Fruit fly (Drosophila melanogaster) whole organism, embryonic: ENCODE data around the gene GstD8.

Experiments
- Bdp1 ChIP-seq: fragments of 200-800 bp; sonication (Bioruptor generic); optimal IDR thresholded peaks from 3 replicates; lab custom pipeline; 2016; ENCODE audit warnings: missing biosample characterization, missing genetic modification characterization
- CG12155 ChIP-seq: fragments of 200-800 bp; sonication (Bioruptor generic); optimal IDR thresholded peaks from 3 replicates; lab custom pipeline; 2016; ENCODE audit warnings: missing biosample characterization, missing genetic modification characterization
- CG13287 ChIP-seq: fragments of 200-800 bp; sonication (Bioruptor generic); IDR thresholded peaks from 2 replicates; pipeline ENCODE4 v1.3.6; 2022; ENCODE audit warnings: missing biosample characterization, missing genetic modification characterization; ENCODE audit not compliant: partially characterized antibody
- CG13296 ChIP-seq: fragments of 200-800 bp; sonication (Bioruptor generic); optimal IDR thresholded peaks from 3 replicates; lab custom pipeline; 2018; ENCODE audit warnings: missing biosample characterization, mild to moderate bottlenecking, missing genetic modification characterization
- CG13424 ChIP-seq: fragments of 200-800 bp; sonication (Bioruptor generic); optimal IDR thresholded peaks from 2 replicates; lab custom pipeline; 2019; ENCODE audit warnings: missing biosample characterization, mild to moderate bottlenecking, missing genetic modification characterization, moderate library complexity
- CG14710 ChIP-seq: fragments of 200-800 bp; sonication (Bioruptor generic); optimal IDR thresholded peaks from 3 replicates; lab custom pipeline; 2019; ENCODE audit warnings: missing biosample characterization, mild to moderate bottlenecking, missing genetic modification characterization, moderate library complexity
- CG15514 ChIP-seq: fragments of 200-800 bp; sonication (Bioruptor generic); optimal IDR thresholded peaks from 3 replicates; lab custom pipeline; 2017; ENCODE audit warnings: missing biosample characterization, missing genetic modification characterization, mild to moderate bottlenecking, moderate library complexity, missing genetic modification reagents
- CG17361 ChIP-seq: fragments of 200-800 bp; sonication (Bioruptor generic); IDR thresholded peaks from 3 replicates; pipeline ENCODE4 v1.3.6; 2022; ENCODE audit warnings: missing biosample characterization, missing genetic modification characterization
- CG17385 ChIP-seq: fragments of 200-800 bp; sonication (Bioruptor generic); optimal IDR thresholded peaks from 3 replicates; lab custom pipeline; 2018; ENCODE audit warnings: missing biosample characterization, mild to moderate bottlenecking, missing genetic modification characterization
- CG1832 ChIP-seq: fragments of 200-800 bp; sonication (Bioruptor generic); optimal IDR thresholded peaks from 2 replicates; lab custom pipeline; 2017; ENCODE audit warnings: missing biosample characterization, mild to moderate bottlenecking, missing genetic modification characterization, inconsistent platforms
- CG30403 ChIP-seq: fragments of 200-800 bp; sonication (Bioruptor generic); optimal IDR thresholded peaks from 3 replicates; lab custom pipeline; 2016; ENCODE audit warnings: missing biosample characterization, missing genetic modification characterization
- CG34224 ChIP-seq: fragments of 200-800 bp; sonication (Bioruptor generic); IDR thresholded peaks from 3 replicates; pipeline ENCODE4 v1.3.6; 2022; ENCODE audit warnings: missing biosample characterization, missing genetic modification characterization; ENCODE audit not compliant: partially characterized antibody
- CG3995 ChIP-seq: fragments of 200-800 bp; sonication (Bioruptor generic); optimal IDR thresholded peaks from 3 replicates; lab custom pipeline; 2016; ENCODE audit warnings: missing biosample characterization, missing genetic modification characterization
- CG6765 ChIP-seq: fragments of 200-800 bp; sonication (Bioruptor generic); optimal IDR thresholded peaks from 3 replicates; lab custom pipeline; 2017; ENCODE audit warnings: missing biosample characterization, mild to moderate bottlenecking, missing genetic modification characterization
- CG6791 ChIP-seq: fragments of 200-800 bp; sonication (Bioruptor generic); IDR thresholded peaks from 3 replicates; pipeline ENCODE4 v1.3.6; 2022; ENCODE audit warnings: missing biosample characterization, missing genetic modification characterization; ENCODE audit not compliant: partially characterized antibody
- CG7987 ChIP-seq: fragments of 200-800 bp; sonication (Bioruptor generic); optimal IDR thresholded peaks from 2 replicates; lab custom pipeline; 2018; ENCODE audit warnings: missing biosample characterization, mild to moderate bottlenecking, missing genetic modification characterization, moderate library complexity
- CG8478 ChIP-seq: fragments of >200 bp; optimal IDR thresholded peaks from 2 replicates; lab custom pipeline; 2018
- CkIIα-i1 ChIP-seq: fragments of 200-800 bp; sonication (Bioruptor generic); IDR thresholded peaks from 2 replicates; pipeline ENCODE4 v1.3.6; 2022; ENCODE audit warnings: missing biosample characterization, missing genetic modification characterization
- Dek ChIP-seq: fragments of 200-800 bp; sonication (Bioruptor generic); optimal IDR thresholded peaks from 3 replicates; lab custom pipeline; 2019; ENCODE audit warnings: missing biosample characterization, mild to moderate bottlenecking, missing genetic modification characterization, moderate library complexity
- Dip2 ChIP-seq: fragments of 200-800 bp; sonication (Bioruptor generic); IDR thresholded peaks from 2 replicates; pipeline ENCODE4 v1.3.6; 2022; ENCODE audit warnings: missing biosample characterization, missing genetic modification characterization
- Dll ChIP-seq: fragments of 200-800 bp; sonication (Bioruptor generic); IDR thresholded peaks from 4 replicates; pipeline ENCODE4 v1.3.6; 2022; ENCODE audit warnings: missing biosample characterization, missing genetic modification characterization; ENCODE audit not compliant: partially characterized antibody
- Dp ChIP-seq: fragments of 200-800 bp; sonication (Bioruptor generic); optimal IDR thresholded peaks from 2 replicates; lab custom pipeline; 2018; ENCODE audit warnings: missing biosample characterization, mild to moderate bottlenecking, missing genetic modification characterization, moderate library complexity
- E2f2 ChIP-seq: fragments of 200-800 bp; sonication (Bioruptor generic); IDR thresholded peaks from 2 replicates; pipeline ENCODE4 v1.3.6; 2022; ENCODE audit warnings: missing biosample characterization, missing genetic modification characterization
- Fer3 ChIP-seq: fragments of 200-800 bp; sonication (Bioruptor generic); optimal IDR thresholded peaks from 2 replicates; lab custom pipeline; 2018; ENCODE audit warnings: missing biosample characterization, mild to moderate bottlenecking, missing genetic modification characterization, moderate library complexity
- HLH4C ChIP-seq: fragments of 200-800 bp; sonication (Bioruptor generic); IDR thresholded peaks from 3 replicates; pipeline ENCODE4 v1.3.6; 2022; ENCODE audit warnings: missing biosample characterization, missing genetic modification characterization; ENCODE audit not compliant: partially characterized antibody
- Hr39 ChIP-seq: fragments of >200 bp; optimal IDR thresholded peaks from 2 replicates; lab custom pipeline; 2017
- NfI ChIP-seq: fragments of 200-800 bp; sonication (Bioruptor generic); optimal IDR thresholded peaks from 3 replicates; lab custom pipeline; 2018; ENCODE audit warnings: missing biosample characterization, mild to moderate bottlenecking, missing genetic modification characterization, moderate library complexity
- Scr ChIP-seq: fragments of 200-800 bp; sonication (Bioruptor generic); IDR thresholded peaks from 2 replicates; pipeline ENCODE4 v1.3.6; 2022; ENCODE audit warnings: missing biosample characterization, missing genetic modification characterization; ENCODE audit not compliant: partially characterized antibody
- bcd ChIP-seq: fragments of 200-800 bp; sonication (Bioruptor generic); optimal IDR thresholded peaks from 2 replicates; lab custom pipeline; 2017; ENCODE audit warnings: missing biosample characterization, mild to moderate bottlenecking, missing genetic modification characterization
- chinmo ChIP-seq: fragments of 200-800 bp; sonication (Bioruptor generic); IDR thresholded peaks from 4 replicates; pipeline ENCODE4 v1.3.6; 2022; ENCODE audit warnings: missing biosample characterization, missing genetic modification characterization; ENCODE audit not compliant: partially characterized antibody
- fd64A ChIP-seq: fragments of 200-800 bp; sonication (Bioruptor generic); optimal IDR thresholded peaks from 3 replicates; lab custom pipeline; 2018; ENCODE audit warnings: missing biosample characterization, mild to moderate bottlenecking, missing genetic modification characterization
- fd96Cb ChIP-seq: fragments of 200-800 bp; sonication (Bioruptor generic); optimal IDR thresholded peaks from 2 replicates; lab custom pipeline; 2018; ENCODE audit warnings: missing biosample characterization, mild to moderate bottlenecking, missing genetic modification characterization, moderate library complexity
- gt ChIP-seq: fragments of 200-800 bp; sonication (Bioruptor generic); IDR thresholded peaks from 2 replicates; pipeline ENCODE4 v1.3.6; 2022; ENCODE audit warnings: missing biosample characterization, missing genetic modification characterization
- ind ChIP-seq: fragments of 200-800 bp; sonication (Bioruptor generic); optimal IDR thresholded peaks from 3 replicates; lab custom pipeline; 2016; ENCODE audit warnings: missing biosample characterization, missing genetic modification characterization
- inv ChIP-seq: fragments of 200-800 bp; sonication (Bioruptor generic); IDR thresholded peaks from 2 replicates; pipeline ENCODE4 v1.3.6; 2022; ENCODE audit warnings: missing biosample characterization, missing genetic modification characterization; ENCODE audit not compliant: partially characterized antibody
- lbe ChIP-seq: fragments of 200-800 bp; sonication (Bioruptor generic); optimal IDR thresholded peaks from 2 replicates; lab custom pipeline; 2016; ENCODE audit warnings: missing biosample characterization, mild to moderate bottlenecking, missing genetic modification characterization
- lmd ChIP-seq: fragments of 200-800 bp; sonication (Bioruptor generic); IDR thresholded peaks from 2 replicates; pipeline ENCODE4 v1.3.6; 2022; ENCODE audit warnings: missing biosample characterization, missing genetic modification characterization
- mirr ChIP-seq: fragments of 200-800 bp; sonication (Bioruptor generic); optimal IDR thresholded peaks from 3 replicates; lab custom pipeline; 2018; ENCODE audit warnings: missing biosample characterization, mild to moderate bottlenecking, missing genetic modification characterization
- mld ChIP-seq: fragments of 200-800 bp; sonication (Bioruptor generic); IDR thresholded peaks from 3 replicates; pipeline ENCODE4 v1.3.6; 2022; ENCODE audit warnings: missing biosample characterization, missing genetic modification characterization; ENCODE audit not compliant: partially characterized antibody
- nerfin-2 ChIP-seq: fragments of 200-800 bp; sonication (Bioruptor generic); IDR thresholded peaks from 2 replicates; pipeline ENCODE4 v1.3.6; 2022; ENCODE audit warnings: missing biosample characterization, missing genetic modification characterization; ENCODE audit not compliant: partially characterized antibody
- sob ChIP-seq: fragments of 200-800 bp; sonication (Bioruptor generic); IDR thresholded peaks from 2 replicates; pipeline ENCODE4 v1.3.6; 2022; ENCODE audit warnings: missing biosample characterization, missing genetic modification characterization
- stwl ChIP-seq: fragments of 200-800 bp; sonication (Bioruptor generic); optimal IDR thresholded peaks from 3 replicates; lab custom pipeline; 2018; ENCODE audit warnings: missing biosample characterization, mild to moderate bottlenecking, missing genetic modification characterization, moderate library complexity
- tna ChIP-seq: fragments of 200-800 bp; sonication (Bioruptor generic); IDR thresholded peaks from 2 replicates; pipeline ENCODE4 v1.3.6; 2022; ENCODE audit warnings: missing biosample characterization, missing genetic modification characterization; ENCODE audit not compliant: partially characterized antibody
- tx ChIP-seq: fragments of 200-800 bp; sonication (Bioruptor generic); optimal IDR thresholded peaks from 2 replicates; lab custom pipeline; 2016; ENCODE audit warnings: missing biosample characterization, missing genetic modification characterization
- unc-4 ChIP-seq: fragments of 200-800 bp; sonication (Bioruptor generic); IDR thresholded peaks from 2 replicates; pipeline ENCODE4 v1.3.6; 2022; ENCODE audit warnings: missing biosample characterization, missing genetic modification characterization; ENCODE audit not compliant: partially characterized antibody
- yki ChIP-seq: fragments of >200 bp; optimal IDR thresholded peaks from 3 replicates; lab custom pipeline; 2018

Gene GstD8

dm6 chr3R:12426310-12426653, 46.5 kb downstream of the GstD8 start, which contains the start of gene NANS:
TSS of gene NANS (plus strand) at chr3R:12426578.
- TF ChIP-seq lmd (no peak), unc-4 (GFP tag; lab: Robert Waterston, UW) (0 out of 2 replicates have a peak, but pooled peaks have one; percentile 27), nerfin-2 (GFP tag; lab: Robert Waterston, UW) (peak; percentile 38; the same call in 1 of the 2 replicates), CG13296 (GFP tag; lab: Kevin White, UChicago) (peak; percentile 5), CG13424 (tag; lab: Kevin White, UChicago) (no peak), lbe (GFP tag; lab: Kevin White, UChicago) (peak; percentile 17), CG13287 (GFP tag; lab: Robert Waterston, UW) (peak; percentile 18; the same call in 1 of the 2 replicates), Hr39 (lab: Kevin White, UChicago) (no peak), Bdp1 (GFP tag; lab: Kevin White, UChicago) (no peak), tx (GFP tag; lab: Kevin White, UChicago) (no peak), CG17385 (GFP tag; lab: Kevin White, UChicago) (peak; percentile 21), CG30403 (no peak), CG7987 (no peak), Dll (GFP tag; lab: Robert Waterston, UW) (peak; percentile 44; the same call in 1 of the 4 replicates), CG6765 (GFP tag; lab: Kevin White, UChicago) (peak; percentile 3), CkIIα-i1 (GFP tag; lab: Robert Waterston, UW) (no peak), Dek (no peak), fd96Cb (tag; lab: Kevin White, UChicago) (no peak), chinmo (GFP tag; lab: Robert Waterston, UW) (0 out of 4 replicates have a peak, but pooled peaks have one; percentile 64), CG8478 (lab: Kevin White, UChicago) (no peak), stwl (tag; lab: Kevin White, UChicago) (peak; percentile 6), Dp (GFP tag; lab: Kevin White, UChicago) (peak; percentile 27), NfI (GFP tag; lab: Kevin White, UChicago) (peak; percentile 8), CG34224 (GFP tag; lab: Robert Waterston, UW) (peak; percentile 65), CG3995 (no peak), CG17361 (GFP tag; lab: Robert Waterston, UW) (peak; percentile 20), CG12155 (GFP tag; lab: Kevin White, UChicago) (no peak), Fer3 (peak; percentile 9), CG14710 (peak; percentile 5), CG1832 (GFP tag; lab: Kevin White, UChicago) (no peak), tna (0 out of 2 replicates have a peak, but pooled peaks have one; percentile 31), sob (GFP tag; lab: Robert Waterston, UW) (no peak), Scr (GFP tag; lab: Robert Waterston, UW) (peak; percentile 47; the same call in 1 of the 2 replicates), ind (no peak), CG15514 (peak; percentile 34), HLH4C (GFP tag; lab: Robert Waterston, UW) (peak; percentile 41; the same call in 1 of the 3 replicates), E2f2 (peak; percentile 57), bcd (GFP tag; lab: Kevin White, UChicago) (no peak), fd64A (GFP tag; lab: Kevin White, UChicago) (no peak), mirr (no peak), yki (lab: Kevin White, UChicago) (no peak), Dip2 (GFP tag; lab: Robert Waterston, UW) (no peak), CG6791 (GFP tag; lab: Robert Waterston, UW) (no peak), gt (GFP tag; lab: Robert Waterston, UW) (no peak), inv (GFP tag; lab: Robert Waterston, UW) (0 out of 2 replicates have a peak, but pooled peaks have one; percentile 4), mld (0 out of 3 replicates have a peak, but pooled peaks have one; percentile 5)
